Worm (Caenorhabditis elegans) whole organism, early embryonic: Measurements from ENCODE around the gene xbp-1.

ENCODE experiments used
- ama-1 ChIP-seq: fragments of 150-350 bp; optimal IDR thresholded peaks from 2 replicates; lab custom pipeline; 2014
- flt-1 ChIP-seq: fragments of 200-800 bp; sonication (Bioruptor generic); IDR thresholded peaks from 2 replicates; pipeline ENCODE4 v1.3.6; 2022; ENCODE audit warnings: missing genetic modification characterization, missing compliant biosample characterization

DNA sequence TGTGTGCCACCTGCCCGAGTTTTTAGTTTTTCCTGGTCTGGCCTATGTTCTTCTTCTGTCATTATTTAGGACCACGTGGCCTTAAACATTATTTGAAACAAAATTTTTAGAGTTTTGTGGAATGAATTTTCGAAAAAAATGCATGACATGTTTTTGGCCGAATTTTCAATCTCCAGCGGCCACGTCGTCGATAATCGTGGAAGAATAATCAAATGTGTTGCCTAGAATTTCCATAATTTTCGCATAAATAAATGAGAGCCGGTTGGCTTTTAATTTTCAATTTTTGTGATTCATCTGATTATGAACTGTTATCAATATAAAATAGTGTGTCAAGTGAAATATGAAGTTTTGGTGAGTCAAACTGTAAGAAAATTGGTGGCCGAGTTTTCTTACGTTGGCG lies 32.7 kb upstream of the xbp-1 start, which contains the start of gene C01G12.16:
- TF ChIP-seq ama-1 (lab: Kevin White, UChicago) (no peak), flt-1 (GFP tag; lab: Robert Waterston, UW) (no peak)
